Worm (Caenorhabditis elegans): ENCODE results near the gene gtf-2H3.

DNA sequence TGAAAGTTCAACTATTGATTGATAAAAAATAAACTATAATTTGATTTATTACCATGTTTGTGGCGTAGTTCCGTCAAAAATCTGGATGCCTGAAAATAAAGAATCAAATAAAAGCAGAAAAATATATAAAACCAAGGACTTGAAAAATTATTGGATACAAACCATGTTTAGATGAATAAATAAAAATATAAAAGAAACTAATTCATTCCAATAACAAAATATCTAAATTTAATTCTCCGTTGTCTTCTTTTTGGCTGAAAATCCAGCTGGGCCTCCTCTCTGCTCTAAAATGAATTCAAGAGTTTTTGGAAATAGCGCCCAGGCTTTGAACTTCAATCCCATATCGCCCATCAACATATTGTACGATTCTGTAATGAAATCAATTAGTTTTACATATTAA lies 7.0 kb downstream of the gtf-2H3 start, which contains the start of gene vps-29:
- TF ChIP-seq flt-1 (GFP tag; IDR thresholded peaks at IDR 0.05) (no peak), B0310.2 (tag; optimal IDR thresholded peaks at IDR 0.05) (no peak)
